Worm (Caenorhabditis elegans): ENCODE data around the gene lips-9.
A peak's percentile ranks its signal among the peaks of the same experiment; 100 is the strongest.

lips-9 gene

DNA sequence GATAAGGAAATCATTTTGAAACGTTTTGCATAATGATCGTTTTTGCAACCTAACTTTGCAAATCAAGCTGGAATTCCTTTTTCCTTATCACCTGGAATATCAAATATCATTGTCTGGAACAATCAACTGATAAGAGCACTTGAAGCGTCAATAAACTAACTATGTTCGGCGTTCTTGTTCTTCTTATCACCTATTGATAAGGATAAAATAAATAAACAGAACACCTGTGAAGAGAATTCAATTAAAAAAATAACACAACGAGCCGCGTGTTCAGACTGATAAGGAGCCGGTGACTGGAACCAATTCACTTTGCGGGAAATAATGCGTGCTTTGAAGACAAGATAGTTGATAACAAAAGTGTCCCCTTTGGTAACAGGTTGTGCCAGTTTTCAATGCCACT lies 45.1 kb upstream of the lips-9 start, which contains the start of gene cyd-1 (continued):
- TF ChIP-seq hlh-30 (tag; optimal IDR thresholded peaks at IDR 0.05; ENCODE audit: insufficient read depth) (peak; percentile 39), lin-29 (GFP tag; IDR thresholded peaks at IDR 0.05) (no peak), ztf-7 (tag; optimal IDR thresholded peaks at IDR 0.05) (no peak), cey-2 (tag; optimal IDR thresholded peaks at IDR 0.05; ENCODE audit: borderline replicate concordance, insufficient read depth) (peak; percentile 25), Y105C5A.15 (GFP tag; IDR thresholded peaks at IDR 0.05) (no peak), ama-1 (optimal IDR thresholded peaks at IDR 0.05) (no peak), nhr-10 (tag; optimal IDR thresholded peaks at IDR 0.05) (peak; percentile 12), mxl-2 (GFP tag; conservative IDR thresholded peaks at IDR 0.05) (no peak), mep-1 (tag; optimal IDR thresholded peaks at IDR 0.05) (peak; percentile 2), dpl-1 (GFP tag; optimal IDR thresholded peaks at IDR 0.05) (no peak), madf-9 (GFP tag; conservative IDR thresholded peaks at IDR 0.05) (no peak), egl-43 (GFP tag; IDR thresholded peaks at IDR 0.05) (no peak), mxl-3 (GFP tag; optimal IDR thresholded peaks at IDR 0.05) (peak; percentile 46), pha-4 (GFP tag; IDR thresholded peaks at IDR 0.05) (peak; percentile 30; the same call in 1 of the 2 replicates), pha-4 (tag; optimal IDR thresholded peaks at IDR 0.05) (peak; percentile 86), ctbp-1 (GFP tag; IDR thresholded peaks at IDR 0.05) (no peak), egl-27 (tag; optimal IDR thresholded peaks at IDR 0.05) (no peak), mes-2 (tag; optimal IDR thresholded peaks at IDR 0.05; ENCODE audit: poor library complexity, severe bottlenecking) (no peak), Y48G9A.11 (GFP tag; IDR thresholded peaks at IDR 0.05) (no peak), zfp-2 (tag; optimal IDR thresholded peaks at IDR 0.05) (no peak), daf-8 (GFP tag; IDR thresholded peaks at IDR 0.05) (no peak), nhr-28 (tag; optimal IDR thresholded peaks at IDR 0.05) (peak; percentile 89), fos-1 (tag; optimal IDR thresholded peaks at IDR 0.05) (no peak), nhr-237 (tag; optimal IDR thresholded peaks at IDR 0.05) (no peak), zip-11 (GFP tag; IDR thresholded peaks at IDR 0.05) (no peak), lin-13 (GFP tag; optimal IDR thresholded peaks at IDR 0.05) (no peak), Y5F2A.4 (GFP tag; optimal IDR thresholded peaks at IDR 0.05) (no peak), ztf-11 (tag; optimal IDR thresholded peaks at IDR 0.05) (no peak), R02D3.7 (tag; optimal IDR thresholded peaks at IDR 0.05) (no peak), mdt-29 (GFP tag; IDR thresholded peaks at IDR 0.05) (no peak), nhr-6 (tag; optimal IDR thresholded peaks at IDR 0.05) (peak; percentile 16), daf-19 (GFP tag; conservative IDR thresholded peaks at IDR 0.05) (no peak), zip-2 (tag; optimal IDR thresholded peaks at IDR 0.05) (no peak), F44E2.7 (GFP tag; IDR thresholded peaks at IDR 0.05) (no peak), spr-3 (GFP tag; optimal IDR thresholded peaks at IDR 0.05) (no peak), madf-5 (GFP tag; IDR thresholded peaks at IDR 0.05) (no peak), nhr-48 (tag; optimal IDR thresholded peaks at IDR 0.05) (peak; percentile 43), spr-1 (tag; optimal IDR thresholded peaks at IDR 0.05) (no peak), nhr-102 (tag; optimal IDR thresholded peaks at IDR 0.05) (peak; percentile 69), jun-1 (tag; optimal IDR thresholded peaks at IDR 0.05) (no peak), mdl-1 (tag; optimal IDR thresholded peaks at IDR 0.05) (peak in 1 of 2 experiments; percentile 58), ceh-62 (tag; optimal IDR thresholded peaks at IDR 0.05) (no peak), ceh-32 (tag; optimal IDR thresholded peaks at IDR 0.05; ENCODE audit: poor library complexity) (no peak), lin-39 (tag; optimal IDR thresholded peaks at IDR 0.05) (no peak), dve-1 (tag; optimal IDR thresholded peaks at IDR 0.05; ENCODE audit: insufficient read depth) (peak; percentile 89), duxl-1 (tag; optimal IDR thresholded peaks at IDR 0.05; ENCODE audit: poor library complexity) (no peak), fkh-10 (GFP tag; optimal IDR thresholded peaks at IDR 0.05) (no peak), F49E8.2 (tag; optimal IDR thresholded peaks at IDR 0.05; ENCODE audit: borderline replicate concordance) (no peak), F26F4.8 (GFP tag; conservative IDR thresholded peaks at IDR 0.05) (no peak), F10B5.3 (tag; optimal IDR thresholded peaks at IDR 0.05) (no peak), nhr-111 (GFP tag; optimal IDR thresholded peaks at IDR 0.05) (no peak), nhr-77 (tag; optimal IDR thresholded peaks at IDR 0.05) (peak; percentile 86)
